Fruit fly (Drosophila melanogaster) whole organism, embryonic: Measurements from ENCODE around the gene Pdzd8.

Experiments used
- Awh ChIP-seq: fragments of 200-800 bp; sonication (Bioruptor generic); IDR thresholded peaks from 2 replicates; pipeline ENCODE4, ENCODE4 v1.3.6; 2022; ENCODE audit warnings: missing biosample characterization, missing genetic modification characterization
- Bdp1 ChIP-seq: fragments of 200-800 bp; sonication (Bioruptor generic); optimal IDR thresholded peaks from 3 replicates; lab custom pipeline; 2016; ENCODE audit warnings: missing biosample characterization, missing genetic modification characterization
- CG11093 ChIP-seq: fragments of 200-800 bp; sonication (Bioruptor generic); IDR thresholded peaks from 3 replicates; pipeline ENCODE4 v1.3.6; 2022; ENCODE audit warnings: missing biosample characterization, missing genetic modification characterization
- CG11696 ChIP-seq: fragments of 200-800 bp; sonication (Bioruptor generic); IDR thresholded peaks from 2 replicates; pipeline ENCODE4 v1.3.6; 2022; ENCODE audit warnings: missing biosample characterization, missing genetic modification characterization
- CG13123 ChIP-seq: fragments of 200-800 bp; sonication (Bioruptor generic); optimal IDR thresholded peaks from 2 replicates; lab custom pipeline; 2016; ENCODE audit warnings: missing biosample characterization, missing genetic modification characterization
- CG13894 ChIP-seq: fragments of 200-800 bp; sonication (Bioruptor generic); optimal IDR thresholded peaks from 3 replicates; lab custom pipeline; 2018; ENCODE audit warnings: missing biosample characterization, mild to moderate bottlenecking, missing genetic modification characterization, moderate library complexity
- CG15073 ChIP-seq: fragments of 200-800 bp; sonication (Bioruptor generic); optimal IDR thresholded peaks from 2 replicates; lab custom pipeline; 2016; ENCODE audit warnings: missing biosample characterization, missing genetic modification characterization
- CG1529 ChIP-seq: fragments of 200-800 bp; sonication (Bioruptor generic); optimal IDR thresholded peaks from 3 replicates; lab custom pipeline; 2018; ENCODE audit warnings: missing biosample characterization, missing genetic modification characterization
- CG15479 ChIP-seq: fragments of 200-800 bp; sonication (Bioruptor generic); optimal IDR thresholded peaks from 3 replicates; lab custom pipeline; 2019; ENCODE audit warnings: missing biosample characterization, mild to moderate bottlenecking, missing genetic modification characterization, moderate library complexity
- CG16815 ChIP-seq: fragments of 200-800 bp; sonication (Bioruptor generic); optimal IDR thresholded peaks from 3 replicates; lab custom pipeline; 2017; ENCODE audit warnings: missing biosample characterization, mild to moderate bottlenecking, missing genetic modification characterization
- CG17802 ChIP-seq: fragments of 200-800 bp; sonication (Bioruptor generic); optimal IDR thresholded peaks from 2 replicates; lab custom pipeline; 2018; ENCODE audit warnings: missing biosample characterization, mild to moderate bottlenecking, missing genetic modification characterization, moderate library complexity
- CG1832 ChIP-seq: fragments of 200-800 bp; sonication (Bioruptor generic); optimal IDR thresholded peaks from 2 replicates; lab custom pipeline; 2017; ENCODE audit warnings: missing biosample characterization, mild to moderate bottlenecking, missing genetic modification characterization, inconsistent platforms
- CG3726 ChIP-seq: fragments of 200-800 bp; sonication (Bioruptor generic); IDR thresholded peaks from 3 replicates; pipeline ENCODE4, ENCODE4 v1.3.6; 2022; ENCODE audit warnings: missing biosample characterization, missing genetic modification characterization
- CG4282 ChIP-seq: fragments of 200-800 bp; sonication (Bioruptor generic); optimal IDR thresholded peaks from 2 replicates; lab custom pipeline; 2016; ENCODE audit warnings: missing biosample characterization, missing genetic modification characterization
- CG4424 ChIP-seq: fragments of 200-800 bp; sonication (Bioruptor generic); optimal IDR thresholded peaks from 3 replicates; lab custom pipeline; 2016; ENCODE audit warnings: missing biosample characterization, missing genetic modification characterization
- CG6254 ChIP-seq: fragments of 200-800 bp; sonication (Bioruptor generic); optimal IDR thresholded peaks from 3 replicates; lab custom pipeline; 2017; ENCODE audit warnings: mild to moderate bottlenecking, missing biosample characterization, missing genetic modification reagents, missing genetic modification characterization
- CG6854 ChIP-seq: fragments of 200-800 bp; sonication (Bioruptor generic); optimal IDR thresholded peaks from 3 replicates; lab custom pipeline; 2017; ENCODE audit warnings: missing biosample characterization, mild to moderate bottlenecking, missing genetic modification characterization
- CG8281 ChIP-seq: fragments of 200-800 bp; sonication (Bioruptor generic); optimal IDR thresholded peaks from 2 replicates; lab custom pipeline; 2018; ENCODE audit warnings: missing biosample characterization, mild to moderate bottlenecking, missing genetic modification characterization, moderate library complexity
- CG8388 ChIP-seq: fragments of 200-800 bp; sonication (Bioruptor generic); optimal IDR thresholded peaks from 2 replicates; lab custom pipeline; 2019; ENCODE audit warnings: missing biosample characterization, mild to moderate bottlenecking, missing genetic modification characterization, moderate library complexity
- CG9215 ChIP-seq: fragments of 200-800 bp; sonication (Bioruptor generic); IDR thresholded peaks from 2 replicates; pipeline ENCODE4 v1.3.6; 2022; ENCODE audit warnings: missing biosample characterization, missing genetic modification characterization
- Dref ChIP-seq: fragments of 200-800 bp; sonication (Bioruptor generic); IDR thresholded peaks from 2 replicates; pipeline ENCODE4 v1.3.6; 2022; ENCODE audit warnings: missing biosample characterization, missing genetic modification characterization
- Hand ChIP-seq: fragments of 200-800 bp; sonication (Bioruptor generic); optimal IDR thresholded peaks from 2 replicates; lab custom pipeline; 2017; ENCODE audit warnings: mild to moderate bottlenecking, missing biosample characterization, missing genetic modification reagents, missing genetic modification characterization
- HmgD ChIP-seq: fragments of 200-800 bp; sonication (Bioruptor generic); optimal IDR thresholded peaks from 3 replicates; lab custom pipeline; 2016; ENCODE audit warnings: missing biosample characterization, missing genetic modification characterization
- Hr39 ChIP-seq: fragments of >200 bp; optimal IDR thresholded peaks from 2 replicates; lab custom pipeline; 2017
- NC2α ChIP-seq: fragments of 200-800 bp; sonication (Bioruptor generic); optimal IDR thresholded peaks from 2 replicates; lab custom pipeline; 2016; ENCODE audit warnings: missing biosample characterization, missing genetic modification characterization
- NFAT ChIP-seq: fragments of 200-800 bp; sonication (Bioruptor generic); IDR thresholded peaks from 2 replicates; pipeline ENCODE4 v1.3.6; 2022; ENCODE audit warnings: missing biosample characterization, missing genetic modification characterization
- Poxn ChIP-seq: fragments of 200-800 bp; sonication (Bioruptor generic); IDR thresholded peaks from 2 replicates; pipeline ENCODE4 v1.3.6; 2022; ENCODE audit warnings: missing biosample characterization, missing genetic modification characterization
- Ravus ChIP-seq: fragments of 200-800 bp; sonication (Bioruptor generic); IDR thresholded peaks from 2 replicates; pipeline ENCODE4 v1.3.6; 2022; ENCODE audit warnings: missing biosample characterization, missing genetic modification characterization
- Rx ChIP-seq: fragments of 200-800 bp; sonication (Bioruptor generic); IDR thresholded peaks from 2 replicates; pipeline ENCODE4 v1.3.6; 2022; ENCODE audit warnings: missing biosample characterization, missing genetic modification characterization
- Vsx1 ChIP-seq: fragments of 200-800 bp; sonication (Bioruptor generic); optimal IDR thresholded peaks from 2 replicates; lab custom pipeline; 2017; ENCODE audit warnings: missing biosample characterization, mild to moderate bottlenecking, missing genetic modification characterization, missing genetic modification reagents
- az2 ChIP-seq: fragments of 200-800 bp; sonication (Bioruptor generic); optimal IDR thresholded peaks from 3 replicates; lab custom pipeline; 2016; ENCODE audit warnings: missing biosample characterization, missing genetic modification characterization
- chif ChIP-seq, 2 experiments: fragments of 200-800 bp; sonication (Bioruptor generic); optimal IDR thresholded peaks; 3 replicates each; lab custom pipeline; 2016; ENCODE audit warnings: missing biosample characterization in 2 of 2, missing genetic modification characterization in 2 of 2
- chinmo ChIP-seq: fragments of 200-800 bp; sonication (Bioruptor generic); IDR thresholded peaks from 4 replicates; pipeline ENCODE4 v1.3.6; 2022; ENCODE audit warnings: missing biosample characterization, missing genetic modification characterization; ENCODE audit not compliant: partially characterized antibody
- chm ChIP-seq: fragments of 200-800 bp; sonication (Bioruptor generic); IDR thresholded peaks from 2 replicates; pipeline ENCODE4 v1.3.6; 2022; ENCODE audit warnings: missing biosample characterization, missing genetic modification characterization
- corto ChIP-seq: fragments of 200-800 bp; sonication (Bioruptor generic); optimal IDR thresholded peaks from 2 replicates; lab custom pipeline; 2016; ENCODE audit warnings: missing biosample characterization, mild to moderate bottlenecking, missing genetic modification characterization, moderate library complexity
- danr ChIP-seq: fragments of 200-800 bp; sonication (Bioruptor generic); IDR thresholded peaks from 2 replicates; pipeline ENCODE4 v1.3.6; 2022; ENCODE audit warnings: missing biosample characterization, missing genetic modification characterization
- fru ChIP-seq: fragments of >200 bp; optimal IDR thresholded peaks from 2 replicates; lab custom pipeline; 2017
- gt ChIP-seq: fragments of 200-800 bp; sonication (Bioruptor generic); IDR thresholded peaks from 2 replicates; pipeline ENCODE4 v1.3.6; 2022; ENCODE audit warnings: missing biosample characterization, missing genetic modification characterization
- kay ChIP-seq: fragments of 200-800 bp; sonication (Bioruptor generic); optimal IDR thresholded peaks from 2 replicates; lab custom pipeline; 2016; ENCODE audit warnings: missing biosample characterization, missing genetic modification characterization
- lab ChIP-seq: fragments of 200-800 bp; sonication (Bioruptor generic); optimal IDR thresholded peaks from 3 replicates; lab custom pipeline; 2017; ENCODE audit warnings: missing biosample characterization, missing genetic modification characterization, mild to moderate bottlenecking, moderate library complexity, missing genetic modification reagents
- lilli ChIP-seq: fragments of 200-800 bp; sonication (Bioruptor generic); optimal IDR thresholded peaks from 3 replicates; lab custom pipeline; 2016; ENCODE audit warnings: missing biosample characterization, missing genetic modification characterization
- pan ChIP-seq, 4 experiments: fragments of >200 bp in 3 of 4; fragments of 200-800 bp in 1 of 4; sonication (Bioruptor generic) in 1 of 4; optimal IDR thresholded peaks in 3 of 4; IDR thresholded peaks in 1 of 4; 2 replicates each; pipeline versions ENCODE4 v1.3.6 to Lab custom; 2017 to 2022; ENCODE audit warnings: missing biosample characterization in 2 of 4, missing genetic modification characterization in 2 of 4, mixed read lengths in 1 of 4
- pfk ChIP-seq: fragments of 200-800 bp; sonication (Bioruptor generic); optimal IDR thresholded peaks from 2 replicates; lab custom pipeline; 2018; ENCODE audit warnings: missing biosample characterization, mild to moderate bottlenecking, missing genetic modification characterization, moderate library complexity
- pho ChIP-seq: fragments of 200-800 bp; sonication (Bioruptor generic); optimal IDR thresholded peaks from 2 replicates; lab custom pipeline; 2016; ENCODE audit warnings: missing biosample characterization, missing genetic modification characterization
- phol ChIP-seq: fragments of 200-800 bp; sonication (Bioruptor generic); optimal IDR thresholded peaks from 3 replicates; lab custom pipeline; 2018; ENCODE audit warnings: missing biosample characterization, mild to moderate bottlenecking, missing genetic modification characterization, moderate library complexity
- prd ChIP-seq, 3 experiments: fragments of >200 bp in 2 of 3; fragments of 200-800 bp in 1 of 3; sonication (Bioruptor generic) in 1 of 3; optimal IDR thresholded peaks in 2 of 3; IDR thresholded peaks in 1 of 3; 2 replicates in 2 of 3; 3 replicates in 1 of 3; pipeline versions ENCODE4 v1.3.6 to Lab custom; 2017 to 2022; ENCODE audit warnings: missing biosample characterization in 1 of 3, missing genetic modification characterization in 1 of 3
- ro ChIP-seq: fragments of 200-800 bp; sonication (Bioruptor generic); IDR thresholded peaks from 2 replicates; pipeline ENCODE4 v1.3.6; 2022; ENCODE audit warnings: missing biosample characterization, missing genetic modification characterization
- sens ChIP-seq: fragments of 200-800 bp; sonication (Bioruptor generic); peaks from one replicate; lab custom pipeline; 2016; ENCODE audit warnings: missing biosample characterization, missing genetic modification characterization
- tgo ChIP-seq: fragments of 200-800 bp; sonication (Bioruptor generic); IDR thresholded peaks from 3 replicates; pipeline ENCODE4 v1.3.6; 2022; ENCODE audit warnings: missing biosample characterization, missing genetic modification characterization
- unc-4 ChIP-seq: fragments of 200-800 bp; sonication (Bioruptor generic); IDR thresholded peaks from 2 replicates; pipeline ENCODE4 v1.3.6; 2022; ENCODE audit warnings: missing biosample characterization, missing genetic modification characterization; ENCODE audit not compliant: partially characterized antibody
- yki ChIP-seq: fragments of >200 bp; optimal IDR thresholded peaks from 3 replicates; lab custom pipeline; 2018

Gene Pdzd8

DNA sequence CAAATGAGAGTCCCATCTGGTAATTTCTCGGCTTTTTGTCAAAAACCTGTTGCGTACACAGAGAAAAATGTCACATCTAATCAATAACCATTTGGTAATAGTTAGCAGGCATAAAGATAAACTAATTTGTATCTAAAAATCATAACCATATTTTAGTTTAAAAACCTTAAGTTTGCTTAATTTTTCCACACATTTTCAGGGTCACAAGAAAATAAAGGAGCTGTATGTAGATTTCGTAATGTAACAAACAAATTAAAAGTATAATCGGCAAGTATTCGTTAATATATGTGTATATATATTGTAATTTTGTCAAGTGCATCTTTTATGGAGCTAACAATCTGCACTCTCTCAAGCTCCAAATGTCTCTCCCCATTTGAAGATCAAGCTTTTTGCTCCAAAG is 9.7 kb downstream of the Pdzd8 start (continued):
- TF ChIP-seq corto (GFP tag; lab: Kevin White, UChicago) (peak; percentile 64), Bdp1 (GFP tag; lab: Kevin White, UChicago) (peak; percentile 25), CG11696 (GFP tag; lab: Robert Waterston, UW) (peak; percentile 53), CG13123 (GFP tag; lab: Kevin White, UChicago) (peak; percentile 70), pfk (GFP tag; lab: Kevin White, UChicago) (no peak), CG4424 (GFP tag; lab: Kevin White, UChicago) (peak; percentile 88), CG8388 (peak; percentile 90), NFAT (GFP tag; lab: Robert Waterston, UW) (peak; percentile 62), lilli (GFP tag; lab: Kevin White, UChicago) (peak; percentile 83), gt (GFP tag; lab: Robert Waterston, UW) (0 out of 2 replicates have a peak, but pooled peaks have one; percentile 34), Awh (peak; percentile 83), Ravus (peak; percentile 66), HmgD (GFP tag; lab: Kevin White, UChicago) (peak; percentile 26), pho (GFP tag; lab: Kevin White, UChicago) (peak; percentile 72), CG1832 (no peak), CG8281 (peak; percentile 78), prd (optimal IDR thresholded peaks at IDR 0.05; lab: Kevin White, UChicago) (no peak), prd (GFP tag; IDR thresholded peaks at IDR 0.05; lab: Robert Waterston, UW) (peak; percentile 90), unc-4 (GFP tag; lab: Robert Waterston, UW) (no peak), Poxn (0 out of 2 replicates have a peak, but pooled peaks have one; percentile 44), CG3726 (GFP tag; lab: Robert Waterston, UW) (peak; percentile 78; the same call in 2 of the 3 replicates), Hand (GFP tag; lab: Kevin White, UChicago) (peak; percentile 70), Hr39 (lab: Kevin White, UChicago) (no peak), lab (peak; percentile 89), CG11093 (GFP tag; lab: Robert Waterston, UW) (peak; percentile 78), chm (GFP tag; lab: Robert Waterston, UW) (no peak), Vsx1 (peak; percentile 90), CG15073 (GFP tag; lab: Kevin White, UChicago) (peak; percentile 21), pan (optimal IDR thresholded peaks at IDR 0.05; lab: Kevin White, UChicago) (no peak), pan (GFP tag; optimal IDR thresholded peaks at IDR 0.05 in 1 of 2, IDR thresholded peaks at IDR 0.05 in 1 of 2) (peak in 1 of 2 experiments; percentile 90), Rx (GFP tag; lab: Robert Waterston, UW) (peak; percentile 59; the same call in 1 of the 2 replicates), CG16815 (GFP tag; lab: Kevin White, UChicago) (peak; percentile 65), ro (GFP tag; lab: Robert Waterston, UW) (peak; percentile 64; the same call in 1 of the 2 replicates), chinmo (GFP tag; lab: Robert Waterston, UW) (no peak), CG4282 (GFP tag; lab: Kevin White, UChicago) (no peak), phol (tag; lab: Kevin White, UChicago) (peak; percentile 93), CG13894 (peak; percentile 84), tgo (GFP tag; lab: Robert Waterston, UW) (peak; percentile 91), yki (lab: Kevin White, UChicago) (no peak), CG15479 (GFP tag; lab: Kevin White, UChicago) (no peak), kay (peak; percentile 59), CG17802 (tag; lab: Kevin White, UChicago) (peak; percentile 57), CG6854 (GFP tag; lab: Kevin White, UChicago) (peak; percentile 81), az2 (GFP tag; lab: Kevin White, UChicago) (peak; percentile 86), sens (peak; percentile 98), danr (GFP tag; lab: Robert Waterston, UW) (peak; percentile 88), fru (lab: Kevin White, UChicago) (no peak), NC2α (GFP tag; lab: Kevin White, UChicago) (peak; percentile 32), CG1529 (GFP tag; lab: Kevin White, UChicago) (peak; percentile 84), chif (GFP tag; optimal IDR thresholded peaks at IDR 0.05; lab: Kevin White, UChicago) (peak; percentile 58 to 71), CG6254 (peak; percentile 74), Dref (GFP tag; lab: Robert Waterston, UW) (no peak), CG9215 (GFP tag; lab: Robert Waterston, UW) (peak; percentile 86)
